Fruit fly (Drosophila melanogaster) whole organism, adult: ENCODE measurements around the gene Tango5.

Experiments used
- CG11617 ChIP-seq: fragments of 200-800 bp; sonication (Bioruptor generic); optimal IDR thresholded peaks from 2 replicates; lab custom pipeline; 2017; ENCODE audit warnings: mild to moderate bottlenecking, missing biosample characterization, missing genetic modification reagents, missing genetic modification characterization
- CG14711 ChIP-seq: fragments of 200-800 bp; sonication (Bioruptor generic); optimal IDR thresholded peaks from 2 replicates; lab custom pipeline; 2018; ENCODE audit warnings: missing biosample characterization, mild to moderate bottlenecking, missing genetic modification characterization, moderate library complexity
- CG1620 ChIP-seq: fragments of 200-800 bp; sonication (Bioruptor generic); optimal IDR thresholded peaks from 2 replicates; lab custom pipeline; 2016; ENCODE audit warnings: missing biosample characterization, missing genetic modification characterization
- CG33017 ChIP-seq: fragments of 200-800 bp; sonication (Bioruptor generic); optimal IDR thresholded peaks from 2 replicates; lab custom pipeline; 2018; ENCODE audit warnings: missing biosample characterization, mild to moderate bottlenecking, missing genetic modification characterization, moderate library complexity
- CG5204 ChIP-seq: fragments of 200-800 bp; sonication (Bioruptor generic); optimal IDR thresholded peaks from 2 replicates; lab custom pipeline; 2016; ENCODE audit warnings: missing biosample characterization, missing genetic modification characterization
- CG7045 ChIP-seq: fragments of 200-800 bp; sonication (Bioruptor generic); optimal IDR thresholded peaks from 2 replicates; lab custom pipeline; 2017; ENCODE audit warnings: missing biosample characterization, mild to moderate bottlenecking, missing genetic modification characterization
- CG7101 ChIP-seq: fragments of 200-800 bp; sonication (Bioruptor generic); optimal IDR thresholded peaks from 2 replicates; lab custom pipeline; 2018; ENCODE audit warnings: missing biosample characterization, mild to moderate bottlenecking, missing genetic modification characterization, moderate library complexity
- Clk ChIP-seq: fragments of 200-800 bp; sonication (Bioruptor generic); optimal IDR thresholded peaks from 2 replicates; lab custom pipeline; 2017; ENCODE audit warnings: missing biosample characterization, missing genetic modification characterization
- Crg-1 ChIP-seq: fragments of 200-800 bp; sonication (Bioruptor generic); optimal IDR thresholded peaks from 2 replicates; lab custom pipeline; 2016; ENCODE audit warnings: missing biosample characterization, missing genetic modification characterization
- Hr96 ChIP-seq: fragments of 200-800 bp; sonication (Bioruptor generic); optimal IDR thresholded peaks from 2 replicates; lab custom pipeline; 2016; ENCODE audit warnings: missing biosample characterization, missing genetic modification characterization
- bab1 ChIP-seq: fragments of 200-800 bp; sonication (Bioruptor generic); optimal IDR thresholded peaks from 3 replicates; lab custom pipeline; 2019; ENCODE audit warnings: missing biosample characterization, mild to moderate bottlenecking, missing genetic modification characterization, moderate library complexity
- cic ChIP-seq: fragments of 200-800 bp; sonication (Bioruptor generic); optimal IDR thresholded peaks from 2 replicates; lab custom pipeline; 2017; ENCODE audit warnings: missing biosample characterization, mild to moderate bottlenecking, missing genetic modification characterization, moderate library complexity
- cnc ChIP-seq, 2 experiments: fragments of >200 bp; optimal IDR thresholded peaks; 2 replicates each; lab custom pipeline; 2017
- kay ChIP-seq: fragments of 200-800 bp; sonication (Bioruptor generic); peaks from one replicate; lab custom pipeline; 2016; ENCODE audit warnings: missing biosample characterization, missing genetic modification characterization, borderline replicate concordance
- pad ChIP-seq: fragments of 200-800 bp; sonication (Bioruptor generic); optimal IDR thresholded peaks from 3 replicates; lab custom pipeline; 2017; ENCODE audit warnings: missing biosample characterization, missing genetic modification characterization, mild to moderate bottlenecking, moderate library complexity, missing genetic modification reagents
- tj ChIP-seq: fragments of 200-800 bp; sonication (Bioruptor generic); optimal IDR thresholded peaks from 3 replicates; lab custom pipeline; 2017; ENCODE audit warnings: missing biosample characterization, mild to moderate bottlenecking, missing genetic modification characterization, moderate library complexity

The Tango5 gene

dm6 chrX:10726105-10726694 is 38.0 kb downstream of the Tango5 start:
- no peak for TF ChIP-seq cic (GFP tag; lab: Kevin White, UChicago)
- TF ChIP-seq kay (GFP tag; lab: Kevin White, UChicago): peak; percentile 64

DNA sequence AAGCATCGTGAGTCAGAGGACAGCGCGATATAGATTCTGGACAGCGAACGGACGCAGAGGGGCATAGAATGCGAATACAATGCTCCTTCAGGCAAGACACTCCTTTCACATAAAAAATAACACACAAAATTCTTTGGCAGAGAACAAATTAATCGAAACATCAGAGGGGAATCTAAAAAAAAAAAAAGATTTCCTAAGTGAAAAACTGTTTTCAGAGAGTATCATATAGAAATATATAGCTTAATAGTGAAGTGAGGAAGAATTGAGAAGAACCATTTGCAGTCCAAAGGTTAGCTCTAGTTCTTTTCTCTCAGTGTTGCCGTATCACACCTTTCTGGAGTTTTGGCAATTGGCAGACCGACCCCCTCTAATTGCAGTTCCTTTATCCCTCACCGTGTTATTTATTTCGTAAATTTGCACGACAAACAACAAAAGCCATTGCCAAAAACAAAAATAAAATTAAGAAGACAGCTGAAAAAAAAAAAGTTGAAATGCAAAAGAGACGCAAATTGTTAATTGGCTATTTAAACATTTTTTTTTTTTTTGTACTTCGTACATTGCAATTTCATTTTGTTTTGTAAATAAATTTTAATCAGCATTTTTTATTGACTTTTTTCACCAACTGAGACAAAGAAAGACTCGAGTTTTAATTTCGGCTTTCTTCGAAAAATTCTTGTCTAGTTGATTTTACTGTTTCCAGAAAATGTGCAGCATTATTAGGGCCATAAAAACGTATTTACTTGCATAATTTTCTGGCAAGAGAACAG is 40.5 kb downstream of the Tango5 start:
- TF ChIP-seq Crg-1 (GFP tag; lab: Kevin White, UChicago) (no peak), tj (GFP tag; lab: Kevin White, UChicago) (peak; percentile 71)

dm6 chrX:10721901-10722479 is 42.2 kb downstream of the Tango5 start:
- TF ChIP-seq kay (GFP tag; lab: Kevin White, UChicago) (peak; percentile 20), bab1 (GFP tag; lab: Kevin White, UChicago) (no peak), Hr96 (no peak), tj (GFP tag; lab: Kevin White, UChicago) (peak; percentile 42)

DNA sequence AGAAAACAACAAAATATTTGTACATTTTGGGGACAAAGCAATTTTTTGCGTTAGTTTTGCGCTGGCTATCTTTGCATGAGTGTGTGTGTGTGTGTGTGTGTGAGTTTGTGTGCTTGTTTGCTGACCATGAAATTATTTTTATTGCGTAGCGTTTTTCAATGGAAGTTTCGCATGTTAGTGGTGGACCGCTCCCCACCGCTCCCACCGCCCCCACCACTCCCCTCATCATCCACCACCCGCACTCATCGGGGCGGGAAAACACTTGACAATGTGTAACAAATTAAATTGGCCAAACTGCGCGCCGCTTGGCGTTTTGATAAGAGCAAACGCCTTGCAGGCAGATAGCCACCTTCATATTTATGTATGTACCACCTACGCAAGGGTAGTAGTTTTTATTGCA is 44.9 kb downstream of the Tango5 start:
- TF ChIP-seq CG1620 (GFP tag; lab: Kevin White, UChicago): no peak
- peak; percentile 0 for TF ChIP-seq pad (GFP tag; lab: Kevin White, UChicago)
- TF ChIP-seq tj (GFP tag; lab: Kevin White, UChicago): peak; percentile 57
- TF ChIP-seq cic (GFP tag; lab: Kevin White, UChicago): peak; percentile 90

DNA sequence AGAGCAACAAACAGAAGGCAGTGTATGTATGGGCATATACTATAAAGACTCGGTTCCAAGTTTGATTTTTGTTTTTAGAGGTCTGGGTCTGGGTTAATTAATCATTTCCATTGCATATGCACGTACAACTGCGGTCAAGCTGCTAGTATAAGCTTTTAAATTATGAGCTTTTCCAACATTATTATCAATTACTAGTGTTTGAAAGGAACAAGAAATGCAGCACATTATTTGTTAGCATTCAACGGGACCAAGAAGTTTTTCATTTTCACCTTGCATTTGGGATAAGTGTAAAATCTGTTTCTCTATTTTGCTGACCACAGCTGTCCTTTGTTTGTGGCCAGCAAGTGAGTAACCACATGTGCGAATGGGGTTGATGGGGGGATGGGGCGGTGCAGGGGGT is 46.3 kb downstream of the Tango5 start:
- TF ChIP-seq CG5204 (GFP tag; lab: Kevin White, UChicago) (no peak), CG11617 (GFP tag; lab: Kevin White, UChicago) (peak; percentile 17), Clk (GFP tag; lab: Kevin White, UChicago) (no peak), bab1 (GFP tag; lab: Kevin White, UChicago) (peak; percentile 68), CG7045 (peak; percentile 1), CG14711 (tag; lab: Kevin White, UChicago) (peak; percentile 62), CG33017 (tag; lab: Kevin White, UChicago) (peak; percentile 45), tj (GFP tag; lab: Kevin White, UChicago) (peak; percentile 36), CG7101 (tag; lab: Kevin White, UChicago) (peak; percentile 65), cnc (optimal IDR thresholded peaks at IDR 0.05; lab: Kevin White, UChicago) (no peak)
